Fruit fly (Drosophila melanogaster) whole organism, embryonic: Measurements from ENCODE around the gene mRpL28.
A peak's percentile ranks its signal among the peaks of the same experiment; 100 is the strongest.

Experiments
- Atf-2 ChIP-seq: fragments of 200-800 bp; sonication (Bioruptor generic); optimal IDR thresholded peaks from 2 replicates; lab custom pipeline; 2016; ENCODE audit warnings: missing biosample characterization, missing genetic modification characterization
- CG10147 ChIP-seq: fragments of 200-800 bp; sonication (Bioruptor generic); optimal IDR thresholded peaks from 2 replicates; lab custom pipeline; 2019; ENCODE audit warnings: missing biosample characterization, mild to moderate bottlenecking, missing genetic modification characterization, moderate library complexity
- CG10565 ChIP-seq: fragments of 200-800 bp; sonication (Bioruptor generic); optimal IDR thresholded peaks from 3 replicates; lab custom pipeline; 2016; ENCODE audit warnings: missing biosample characterization, mild to moderate bottlenecking, missing genetic modification characterization
- CG10979 ChIP-seq: fragments of 200-800 bp; sonication (Bioruptor generic); optimal IDR thresholded peaks from 2 replicates; lab custom pipeline; 2018; ENCODE audit warnings: missing biosample characterization, mild to moderate bottlenecking, missing genetic modification characterization, moderate library complexity
- CG12219 ChIP-seq: fragments of 200-800 bp; sonication (Bioruptor generic); optimal IDR thresholded peaks from 3 replicates; lab custom pipeline; 2018; ENCODE audit warnings: missing biosample characterization, mild to moderate bottlenecking, missing genetic modification characterization
- CG13287 ChIP-seq: fragments of 200-800 bp; sonication (Bioruptor generic); IDR thresholded peaks from 2 replicates; pipeline ENCODE4 v1.3.6; 2022; ENCODE audit warnings: missing biosample characterization, missing genetic modification characterization; ENCODE audit not compliant: partially characterized antibody
- CG13424 ChIP-seq: fragments of 200-800 bp; sonication (Bioruptor generic); optimal IDR thresholded peaks from 2 replicates; lab custom pipeline; 2019; ENCODE audit warnings: missing biosample characterization, mild to moderate bottlenecking, missing genetic modification characterization, moderate library complexity
- CG1832 ChIP-seq: fragments of 200-800 bp; sonication (Bioruptor generic); optimal IDR thresholded peaks from 2 replicates; lab custom pipeline; 2017; ENCODE audit warnings: missing biosample characterization, mild to moderate bottlenecking, missing genetic modification characterization, inconsistent platforms
- CG18476 ChIP-seq: fragments of 200-800 bp; sonication (Bioruptor generic); optimal IDR thresholded peaks from 2 replicates; lab custom pipeline; 2016; ENCODE audit warnings: missing biosample characterization, mild to moderate bottlenecking, missing genetic modification characterization
- CG2875 ChIP-seq: fragments of 200-800 bp; sonication (Bioruptor generic); optimal IDR thresholded peaks from 2 replicates; lab custom pipeline; 2017; ENCODE audit warnings: missing biosample characterization, mild to moderate bottlenecking, missing genetic modification characterization, missing genetic modification reagents
- CG30403 ChIP-seq: fragments of 200-800 bp; sonication (Bioruptor generic); optimal IDR thresholded peaks from 3 replicates; lab custom pipeline; 2016; ENCODE audit warnings: missing biosample characterization, missing genetic modification characterization
- CG31365 ChIP-seq: fragments of 200-800 bp; sonication (Bioruptor generic); optimal IDR thresholded peaks from 2 replicates; lab custom pipeline; 2018; ENCODE audit warnings: missing biosample characterization, mild to moderate bottlenecking, missing genetic modification characterization
- CG4707 ChIP-seq: fragments of 200-800 bp; sonication (Bioruptor generic); optimal IDR thresholded peaks from 2 replicates; lab custom pipeline; 2018; ENCODE audit warnings: missing biosample characterization, mild to moderate bottlenecking, missing genetic modification characterization, moderate library complexity
- CG6175 ChIP-seq: fragments of 200-800 bp; sonication (Bioruptor generic); IDR thresholded peaks from 3 replicates; pipeline ENCODE4 v1.3.6; 2022; ENCODE audit warnings: missing biosample characterization, missing genetic modification characterization
- CG6654 ChIP-seq: fragments of 200-800 bp; sonication (Bioruptor generic); optimal IDR thresholded peaks from 2 replicates; lab custom pipeline; 2017; ENCODE audit warnings: missing biosample characterization, mild to moderate bottlenecking, missing genetic modification characterization
- CG7271 ChIP-seq: fragments of 200-800 bp; sonication (Bioruptor generic); optimal IDR thresholded peaks from 2 replicates; lab custom pipeline; 2018; ENCODE audit warnings: missing biosample characterization, mild to moderate bottlenecking, missing genetic modification characterization, moderate library complexity
- CG8281 ChIP-seq: fragments of 200-800 bp; sonication (Bioruptor generic); optimal IDR thresholded peaks from 2 replicates; lab custom pipeline; 2018; ENCODE audit warnings: missing biosample characterization, mild to moderate bottlenecking, missing genetic modification characterization, moderate library complexity
- CG8478 ChIP-seq: fragments of >200 bp; optimal IDR thresholded peaks from 2 replicates; lab custom pipeline; 2018
- CG8944 ChIP-seq: fragments of 200-800 bp; sonication (Bioruptor generic); optimal IDR thresholded peaks from 3 replicates; lab custom pipeline; 2016; ENCODE audit warnings: missing biosample characterization, missing genetic modification characterization
- Chrac-16 ChIP-seq: fragments of 200-800 bp; sonication (Bioruptor generic); optimal IDR thresholded peaks from 3 replicates; lab custom pipeline; 2016; ENCODE audit warnings: missing biosample characterization, missing genetic modification characterization
- Dfd ChIP-seq, 2 experiments: fragments of >200 bp; optimal IDR thresholded peaks; 2 replicates each; lab custom pipeline; 2017; ENCODE audit warnings: missing biosample characterization in 2 of 2, missing genetic modification characterization in 2 of 2
- Dip3 ChIP-seq: fragments of 200-800 bp; sonication (Bioruptor generic); optimal IDR thresholded peaks from 3 replicates; lab custom pipeline; 2016; ENCODE audit warnings: missing biosample characterization, missing genetic modification characterization
- Doc3 ChIP-seq: fragments of 200-800 bp; sonication (Bioruptor generic); IDR thresholded peaks from 3 replicates; pipeline ENCODE4 v1.3.6; 2022; ENCODE audit warnings: missing biosample characterization, missing genetic modification characterization; ENCODE audit not compliant: partially characterized antibody
- E2f2 ChIP-seq: fragments of 200-800 bp; sonication (Bioruptor generic); IDR thresholded peaks from 2 replicates; pipeline ENCODE4 v1.3.6; 2022; ENCODE audit warnings: missing biosample characterization, missing genetic modification characterization
- Elba2 ChIP-seq: fragments of 200-800 bp; sonication (Bioruptor generic); optimal IDR thresholded peaks from 3 replicates; lab custom pipeline; 2016; ENCODE audit warnings: missing biosample characterization, missing genetic modification characterization
- Ets97D ChIP-seq: fragments of 200-800 bp; sonication (Bioruptor generic); optimal IDR thresholded peaks from 3 replicates; lab custom pipeline; 2016; ENCODE audit warnings: missing biosample characterization, missing genetic modification characterization
- Fer1 ChIP-seq: fragments of 200-800 bp; sonication (Bioruptor generic); optimal IDR thresholded peaks from 2 replicates; lab custom pipeline; 2017; ENCODE audit warnings: missing biosample characterization, mild to moderate bottlenecking, missing genetic modification characterization
- GATAe ChIP-seq: fragments of 200-800 bp; sonication (Bioruptor generic); conservative IDR thresholded peaks from 2 replicates; pipeline ENCODE4 v1.3.6; 2022; ENCODE audit warnings: missing biosample characterization, missing genetic modification characterization
- NFAT ChIP-seq: fragments of 200-800 bp; sonication (Bioruptor generic); IDR thresholded peaks from 2 replicates; pipeline ENCODE4 v1.3.6; 2022; ENCODE audit warnings: missing biosample characterization, missing genetic modification characterization
- Poxn ChIP-seq: fragments of 200-800 bp; sonication (Bioruptor generic); IDR thresholded peaks from 2 replicates; pipeline ENCODE4 v1.3.6; 2022; ENCODE audit warnings: missing biosample characterization, missing genetic modification characterization
- Side ChIP-seq: fragments of 200-800 bp; sonication (Bioruptor generic); optimal IDR thresholded peaks from 2 replicates; lab custom pipeline; 2016; ENCODE audit warnings: missing biosample characterization, missing genetic modification characterization
- Sin3A ChIP-seq: fragments of >200 bp; optimal IDR thresholded peaks from 2 replicates; lab custom pipeline; 2018
- Taf1 ChIP-seq: fragments of 200-800 bp; sonication (Bioruptor generic); IDR thresholded peaks from 2 replicates; pipeline ENCODE4 v1.3.6; 2022; ENCODE audit warnings: missing biosample characterization, missing genetic modification characterization
- ase ChIP-seq: fragments of 200-800 bp; sonication (Bioruptor generic); IDR thresholded peaks from 3 replicates; pipeline ENCODE4 v1.3.6; 2022; ENCODE audit warnings: missing biosample characterization, missing genetic modification characterization
- croc ChIP-seq: fragments of 200-800 bp; sonication (Bioruptor generic); conservative IDR thresholded peaks from 3 replicates; pipeline ENCODE4 v1.3.6; 2022; ENCODE audit warnings: missing biosample characterization, missing genetic modification characterization
- disco-r ChIP-seq: fragments of 200-800 bp; sonication (Bioruptor generic); optimal IDR thresholded peaks from 2 replicates; lab custom pipeline; 2016; ENCODE audit warnings: missing biosample characterization, missing genetic modification characterization
- emc ChIP-seq: fragments of 200-800 bp; sonication (Bioruptor generic); optimal IDR thresholded peaks from 2 replicates; lab custom pipeline; 2016; ENCODE audit warnings: missing biosample characterization, missing genetic modification characterization
- fd3F ChIP-seq: fragments of 200-800 bp; sonication (Bioruptor generic); optimal IDR thresholded peaks from 2 replicates; lab custom pipeline; 2018; ENCODE audit warnings: missing biosample characterization, mild to moderate bottlenecking, missing genetic modification characterization, moderate library complexity
- gcm ChIP-seq: fragments of 200-800 bp; sonication (Bioruptor generic); optimal IDR thresholded peaks from 2 replicates; lab custom pipeline; 2019; ENCODE audit warnings: missing biosample characterization, mild to moderate bottlenecking, missing genetic modification characterization, moderate library complexity
- pfk ChIP-seq: fragments of 200-800 bp; sonication (Bioruptor generic); optimal IDR thresholded peaks from 2 replicates; lab custom pipeline; 2018; ENCODE audit warnings: missing biosample characterization, mild to moderate bottlenecking, missing genetic modification characterization, moderate library complexity
- phol ChIP-seq: fragments of 200-800 bp; sonication (Bioruptor generic); optimal IDR thresholded peaks from 3 replicates; lab custom pipeline; 2018; ENCODE audit warnings: missing biosample characterization, mild to moderate bottlenecking, missing genetic modification characterization, moderate library complexity
- repo ChIP-seq: fragments of 200-800 bp; sonication (Bioruptor generic); optimal IDR thresholded peaks from 2 replicates; lab custom pipeline; 2016; ENCODE audit warnings: missing biosample characterization, missing genetic modification characterization
- scrt ChIP-seq: fragments of 200-800 bp; sonication (Bioruptor generic); optimal IDR thresholded peaks from 2 replicates; lab custom pipeline; 2018; ENCODE audit warnings: missing biosample characterization, mild to moderate bottlenecking, missing genetic modification characterization, moderate library complexity
- sd ChIP-seq: fragments of 200-800 bp; sonication (Bioruptor generic); optimal IDR thresholded peaks from 3 replicates; lab custom pipeline; 2018; ENCODE audit warnings: missing biosample characterization, mild to moderate bottlenecking, missing genetic modification characterization, moderate library complexity
- slp2 ChIP-seq: fragments of 200-800 bp; sonication (Bioruptor generic); optimal IDR thresholded peaks from 2 replicates; lab custom pipeline; 2016; ENCODE audit warnings: missing biosample characterization, missing genetic modification characterization
- tna ChIP-seq: fragments of 200-800 bp; sonication (Bioruptor generic); IDR thresholded peaks from 2 replicates; pipeline ENCODE4 v1.3.6; 2022; ENCODE audit warnings: missing biosample characterization, missing genetic modification characterization; ENCODE audit not compliant: partially characterized antibody
- unc-4 ChIP-seq: fragments of 200-800 bp; sonication (Bioruptor generic); IDR thresholded peaks from 2 replicates; pipeline ENCODE4 v1.3.6; 2022; ENCODE audit warnings: missing biosample characterization, missing genetic modification characterization; ENCODE audit not compliant: partially characterized antibody
- usp ChIP-seq: fragments of >200 bp; optimal IDR thresholded peaks from 2 replicates; lab custom pipeline; 2017; ENCODE audit warnings: missing biosample characterization, missing genetic modification characterization
- wdn ChIP-seq: fragments of 200-800 bp; sonication (Bioruptor generic); IDR thresholded peaks from 2 replicates; pipeline ENCODE4 v1.3.6; 2022; ENCODE audit warnings: missing biosample characterization, missing genetic modification characterization
- zf30C ChIP-seq: fragments of 200-800 bp; sonication (Bioruptor generic); optimal IDR thresholded peaks from 3 replicates; lab custom pipeline; 2018; ENCODE audit warnings: missing biosample characterization, mild to moderate bottlenecking, missing genetic modification characterization

The mRpL28 gene

dm6 chr2L:4981278-4981966 is 7.6 kb downstream of the mRpL28 start, which contains the start of the genes CG8892 and CG34126 (continued):
- peak; percentile 66 for TF ChIP-seq CG31365 (tag; lab: Kevin White, UChicago)
- peak; percentile 92 for TF ChIP-seq ase
- TF ChIP-seq usp (GFP tag; lab: Kevin White, UChicago), result no peak
- TF ChIP-seq unc-4, result 0 out of 2 replicates have a peak, but pooled peaks have one; percentile 27
- TF ChIP-seq slp2 (GFP tag; lab: Kevin White, UChicago), result peak; percentile 96
- peak; percentile 93 for TF ChIP-seq Side (GFP tag; lab: Kevin White, UChicago)
- TF ChIP-seq tna (GFP tag; lab: Robert Waterston, UW), result no peak
- peak; percentile 93 for TF ChIP-seq emc
- TF ChIP-seq Dfd (GFP tag; optimal IDR thresholded peaks at IDR 0.05; lab: Kevin White, UChicago), result peak in 1 of 2 experiments; percentile 92
- peak; percentile 99 for TF ChIP-seq Chrac-16
- TF ChIP-seq phol, result peak; percentile 98
- peak; percentile 96 for TF ChIP-seq CG18476 (GFP tag; lab: Kevin White, UChicago)
- TF ChIP-seq Fer1 (GFP tag; lab: Kevin White, UChicago), result peak; percentile 97
- TF ChIP-seq Poxn (GFP tag; lab: Robert Waterston, UW), result peak; percentile 86
- TF ChIP-seq Doc3 (GFP tag; lab: Robert Waterston, UW), result no peak
- peak; percentile 80 for TF ChIP-seq CG4707 (GFP tag; lab: Kevin White, UChicago)
- peak; percentile 92 for TF ChIP-seq Ets97D (GFP tag; lab: Kevin White, UChicago)
- peak; percentile 54 for TF ChIP-seq pfk
- TF ChIP-seq NFAT (GFP tag; lab: Robert Waterston, UW), result peak; percentile 98
- TF ChIP-seq CG30403 (GFP tag; lab: Kevin White, UChicago), result peak; percentile 100
- TF ChIP-seq CG8478 (lab: Kevin White, UChicago), result no peak
- peak; percentile 91 for TF ChIP-seq repo (GFP tag; lab: Kevin White, UChicago)
- TF ChIP-seq wdn, result peak; percentile 90
- peak; percentile 30; the same call in 1 of the 2 replicates for TF ChIP-seq CG13287 (GFP tag; lab: Robert Waterston, UW)
- peak; percentile 94 for TF ChIP-seq Atf-2 (GFP tag; lab: Kevin White, UChicago)
- peak; percentile 92 for TF ChIP-seq Elba2 (GFP tag; lab: Kevin White, UChicago)
- peak; percentile 90 for TF ChIP-seq sd (tag; lab: Kevin White, UChicago)
- peak; percentile 86 for TF ChIP-seq CG12219 (GFP tag; lab: Kevin White, UChicago)
- TF ChIP-seq CG13424 (tag; lab: Kevin White, UChicago), result peak; percentile 98
- TF ChIP-seq CG8281 (tag; lab: Kevin White, UChicago), result peak; percentile 87
- peak; percentile 98 for TF ChIP-seq Dip3
- peak; percentile 85 for TF ChIP-seq CG7271 (tag; lab: Kevin White, UChicago)
- peak; percentile 83 for TF ChIP-seq disco-r (GFP tag; lab: Kevin White, UChicago)
- peak; percentile 86 for TF ChIP-seq CG6654
- TF ChIP-seq croc, result peak; percentile 98
- TF ChIP-seq CG8944 (GFP tag; lab: Kevin White, UChicago), result peak; percentile 96
- TF ChIP-seq CG2875 (GFP tag; lab: Kevin White, UChicago), result peak; percentile 91
- peak; percentile 3 for TF ChIP-seq CG1832 (GFP tag; lab: Kevin White, UChicago)
- peak; percentile 92 for TF ChIP-seq CG6175 (GFP tag; lab: Robert Waterston, UW)
- peak; percentile 94 for TF ChIP-seq CG10147 (GFP tag; lab: Kevin White, UChicago)
- peak; percentile 75 for TF ChIP-seq E2f2 (GFP tag; lab: Robert Waterston, UW)
- peak; percentile 91 for TF ChIP-seq scrt (GFP tag; lab: Kevin White, UChicago)
- peak; percentile 88 for TF ChIP-seq Taf1
- TF ChIP-seq gcm (GFP tag; lab: Kevin White, UChicago), result peak; percentile 94
- peak; percentile 74 for TF ChIP-seq zf30C (GFP tag; lab: Kevin White, UChicago)
- TF ChIP-seq GATAe (GFP tag; lab: Robert Waterston, UW), result peak; percentile 89
- TF ChIP-seq CG10979 (tag; lab: Kevin White, UChicago), result peak; percentile 95
- peak; percentile 99 for TF ChIP-seq Sin3A (lab: Kevin White, UChicago)
- peak; percentile 92 for TF ChIP-seq CG10565 (GFP tag; lab: Kevin White, UChicago)
- TF ChIP-seq fd3F (GFP tag; lab: Kevin White, UChicago), result peak; percentile 95
